Worm (Caenorhabditis elegans) whole organism, early embryonic: ENCODE data around the gene F59A6.13.

Source experiments
- B0310.2 ChIP-seq: sonication (generic microtip); optimal IDR thresholded peaks from 2 replicates; lab custom pipeline; 2016; ENCODE audit warnings: mild to moderate bottlenecking, missing genetic modification characterization, missing compliant biosample characterization
- F13C5.2 ChIP-seq: sonication (generic microtip); optimal IDR thresholded peaks from 2 replicates; lab custom pipeline; 2017; ENCODE audit warnings: mild to moderate bottlenecking, missing genetic modification characterization, inconsistent platforms, missing compliant biosample characterization
- aly-1 ChIP-seq: sonication (generic microtip); optimal IDR thresholded peaks from 2 replicates; lab custom pipeline; 2016; ENCODE audit warnings: missing genetic modification characterization, missing compliant biosample characterization
- ama-1 ChIP-seq: fragments of 150-350 bp; optimal IDR thresholded peaks from 2 replicates; lab custom pipeline; 2014
- ceh-13 ChIP-seq: fragments of 200-800 bp; sonication (Bioruptor generic); optimal IDR thresholded peaks from 2 replicates; lab custom pipeline; 2018; ENCODE audit warnings: mild to moderate bottlenecking, missing genetic modification characterization, missing compliant biosample characterization
- ceh-36 ChIP-seq: sonication (generic microtip); optimal IDR thresholded peaks from 2 replicates; lab custom pipeline; 2016; ENCODE audit warnings: missing genetic modification characterization, inconsistent platforms, missing compliant biosample characterization
- ets-7 ChIP-seq: sonication (generic microtip); optimal IDR thresholded peaks from 2 replicates; lab custom pipeline; 2016; ENCODE audit warnings: missing genotype, missing genetic modification characterization, missing compliant biosample characterization
- flt-1 ChIP-seq: fragments of 200-800 bp; sonication (Bioruptor generic); IDR thresholded peaks from 2 replicates; pipeline ENCODE4 v1.3.6; 2022; ENCODE audit warnings: missing genetic modification characterization, missing compliant biosample characterization
- hmbx-1 ChIP-seq: sonication (generic microtip); optimal IDR thresholded peaks from 2 replicates; lab custom pipeline; 2016; ENCODE audit warnings: mild to moderate bottlenecking, missing genetic modification characterization, missing compliant biosample characterization
- hmg-4 ChIP-seq: fragments of 200-800 bp; sonication (Bioruptor generic); optimal IDR thresholded peaks from 2 replicates; lab custom pipeline; 2018; ENCODE audit warnings: mild to moderate bottlenecking, missing genetic modification characterization, missing compliant biosample characterization
- hnd-1 ChIP-seq: sonication (generic microtip); optimal IDR thresholded peaks from 2 replicates; lab custom pipeline; 2016; ENCODE audit warnings: missing genetic modification characterization, missing compliant biosample characterization
- pes-1 ChIP-seq: fragments of 200-800 bp; sonication (Bioruptor generic); IDR thresholded peaks from 2 replicates; pipeline ENCODE4 v1.3.6; 2022; ENCODE audit warnings: missing genetic modification reagents, missing genetic modification characterization, missing compliant biosample characterization
- scrt-1 ChIP-seq: fragments of 200-800 bp; sonication (Bioruptor generic); IDR thresholded peaks from 2 replicates; pipeline ENCODE4 v1.3.6; 2022; ENCODE audit warnings: missing genetic modification characterization, missing compliant biosample characterization
- sea-1 ChIP-seq: fragments of 200-800 bp; sonication (Bioruptor generic); conservative IDR thresholded peaks from 2 replicates; pipeline ENCODE4 v1.3.6; 2022; ENCODE audit warnings: missing genetic modification characterization, missing compliant biosample characterization
- tbx-11 ChIP-seq: fragments of 200-800 bp; sonication (Bioruptor generic); IDR thresholded peaks from 2 replicates; pipeline ENCODE4 v1.3.6; 2022; ENCODE audit warnings: missing genetic modification characterization, missing compliant biosample characterization
- tbx-37 ChIP-seq: fragments of 200-800 bp; sonication (Bioruptor generic); conservative IDR thresholded peaks from 2 replicates; pipeline ENCODE4 v1.3.6; 2022; ENCODE audit warnings: missing genetic modification reagents, missing genetic modification characterization, missing compliant biosample characterization
- tra-4 ChIP-seq: sonication (generic microtip); optimal IDR thresholded peaks from 2 replicates; lab custom pipeline; 2017; ENCODE audit warnings: missing genetic modification characterization, missing compliant biosample characterization

F59A6.13 gene

DNA sequence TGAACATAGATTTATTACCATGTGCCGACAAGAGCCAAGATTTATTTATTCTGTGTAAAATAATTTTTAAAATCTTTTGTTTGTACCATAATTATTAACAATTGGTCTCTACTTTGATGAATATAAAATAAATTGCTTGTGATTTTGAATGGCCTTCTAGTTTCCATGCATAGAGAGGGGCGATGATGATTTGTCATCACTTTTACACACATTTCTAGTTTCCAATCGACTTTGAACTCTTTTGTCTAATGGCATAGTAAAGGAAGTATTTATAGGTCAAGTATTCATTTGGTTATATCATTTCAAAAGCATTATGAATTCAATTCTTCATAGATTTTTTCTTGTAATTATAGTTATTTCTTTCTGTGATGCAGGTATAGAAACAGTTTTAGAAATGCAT is 18.9 kb upstream of the F59A6.13 start, which contains the start of gene F59A6.10:
Gene F59A6.10, plus strand, starts transcription at position 301 of the 400 bp plus-strand sequence.
- TF ChIP-seq hmg-4 (GFP tag; lab: Kevin White, UChicago): no peak
- TF ChIP-seq ceh-13: no peak
- TF ChIP-seq tra-4 (tag; lab: Kevin White, UChicago): no peak

DNA sequence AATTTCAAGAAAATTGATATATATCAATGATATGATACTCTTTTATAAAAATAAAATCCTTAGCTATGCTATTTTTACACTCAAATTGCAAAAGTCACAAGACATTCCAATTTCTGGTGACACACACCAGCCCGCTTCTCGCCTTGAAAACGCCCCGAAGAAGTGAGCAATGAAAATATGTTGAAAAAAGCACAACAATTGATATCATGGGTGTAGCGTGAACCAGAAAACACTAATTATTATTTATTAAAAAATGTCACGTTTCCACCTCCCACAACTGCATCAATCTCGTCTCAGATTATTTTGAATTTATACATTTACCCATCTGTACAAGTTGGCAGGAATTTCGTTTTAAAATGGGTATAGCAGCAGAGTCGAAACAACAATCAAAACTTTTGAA is 17.8 kb upstream of the F59A6.13 start, which contains the start of gene F59A6.4:
Gene F59A6.4, plus strand, starts transcription at position 301 of the 400 bp plus-strand sequence.
- TF ChIP-seq ceh-36 (tag; lab: Kevin White, UChicago) (no peak), tbx-37 (GFP tag; lab: Robert Waterston, UW) (no peak), ets-7 (tag; lab: Kevin White, UChicago) (no peak), scrt-1 (GFP tag; lab: Robert Waterston, UW) (no peak), ceh-13 (no peak), F13C5.2 (tag; lab: Kevin White, UChicago) (no peak), flt-1 (GFP tag; lab: Robert Waterston, UW) (no peak), pes-1 (GFP tag; lab: Robert Waterston, UW) (no peak), hnd-1 (tag; lab: Kevin White, UChicago) (no peak), ama-1 (lab: Kevin White, UChicago) (no peak), hmg-4 (GFP tag; lab: Kevin White, UChicago) (no peak), tra-4 (tag; lab: Kevin White, UChicago) (no peak), hmbx-1 (tag; lab: Kevin White, UChicago) (no peak), B0310.2 (no peak), aly-1 (tag; lab: Kevin White, UChicago) (no peak), sea-1 (GFP tag; lab: Robert Waterston, UW) (no peak)

DNA sequence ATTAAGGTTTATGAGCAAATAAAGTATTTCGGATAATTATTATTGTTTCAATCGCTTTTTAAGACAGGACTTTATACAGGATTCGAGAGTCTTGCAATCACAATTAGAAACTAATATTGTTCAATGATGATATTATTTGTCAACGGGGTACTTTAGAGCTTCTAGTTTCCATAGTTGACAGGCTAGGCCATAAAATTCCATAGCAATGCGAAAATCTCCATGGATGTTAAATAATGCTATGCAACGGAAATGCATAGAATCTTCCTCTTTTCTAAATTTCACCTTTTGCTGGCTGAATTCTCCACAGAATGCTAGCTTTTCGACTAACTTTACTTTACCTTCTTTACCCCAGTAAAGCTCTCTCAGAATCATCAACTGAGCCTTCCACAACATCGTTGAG is 14.6 kb upstream of the F59A6.13 start, which contains the start of gene F59A6.3:
Gene F59A6.3, plus strand, starts transcription at position 301 of the 400 bp plus-strand sequence.
- TF ChIP-seq tra-4 (tag; lab: Kevin White, UChicago) (no peak), aly-1 (tag; lab: Kevin White, UChicago) (no peak), hmbx-1 (tag; lab: Kevin White, UChicago) (no peak), B0310.2 (no peak), pes-1 (GFP tag; lab: Robert Waterston, UW) (no peak), tbx-11 (no peak), sea-1 (GFP tag; lab: Robert Waterston, UW) (no peak), flt-1 (GFP tag; lab: Robert Waterston, UW) (no peak), ceh-36 (tag; lab: Kevin White, UChicago) (no peak), hmg-4 (GFP tag; lab: Kevin White, UChicago) (no peak), tbx-37 (GFP tag; lab: Robert Waterston, UW) (no peak), hnd-1 (tag; lab: Kevin White, UChicago) (no peak), ama-1 (lab: Kevin White, UChicago) (no peak), F13C5.2 (tag; lab: Kevin White, UChicago) (no peak), scrt-1 (GFP tag; lab: Robert Waterston, UW) (no peak), ets-7 (tag; lab: Kevin White, UChicago) (no peak), ceh-13 (no peak)

ce11 chrII:5011978-5012377 is 10.6 kb upstream of the F59A6.13 start, which contains the start of gene F59A6.12:
TSS of gene F59A6.12 (minus strand) at chrII:5012078.
- no peak for TF ChIP-seq B0310.2
- TF ChIP-seq aly-1 (tag; lab: Kevin White, UChicago): no peak
- no peak for TF ChIP-seq tbx-11
- TF ChIP-seq hnd-1 (tag; lab: Kevin White, UChicago): no peak
- no peak for TF ChIP-seq tra-4 (tag; lab: Kevin White, UChicago)
- TF ChIP-seq ets-7 (tag; lab: Kevin White, UChicago): no peak
- TF ChIP-seq sea-1 (GFP tag; lab: Robert Waterston, UW): no peak

DNA sequence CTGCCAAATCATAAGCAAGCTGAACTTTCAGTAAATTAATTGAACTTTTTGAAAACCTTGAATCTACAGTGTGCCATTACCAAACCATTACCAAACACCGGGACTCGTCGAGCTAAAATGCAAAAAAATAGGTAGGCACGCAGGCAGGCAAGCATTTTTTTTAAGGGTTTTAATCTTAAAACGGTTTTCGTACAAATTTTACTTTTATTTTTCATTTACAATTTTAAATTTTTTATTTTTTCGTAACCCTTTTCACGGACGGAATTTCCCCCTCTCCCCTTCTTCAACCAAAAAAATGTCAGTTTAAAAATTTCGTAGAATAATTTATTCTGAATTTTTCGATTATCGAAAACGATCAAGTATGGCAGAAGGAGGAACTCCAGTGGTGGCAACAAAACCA is 8.2 kb upstream of the F59A6.13 start, which contains the start of gene F59A6.2:
Gene F59A6.2, plus strand, starts transcription at position 301 of the 400 bp plus-strand sequence.
- no peak for TF ChIP-seq hnd-1 (tag; lab: Kevin White, UChicago)
- no peak for TF ChIP-seq tbx-37 (GFP tag; lab: Robert Waterston, UW)
- no peak for TF ChIP-seq tbx-11
- no peak for TF ChIP-seq hmbx-1 (tag; lab: Kevin White, UChicago)
- no peak for TF ChIP-seq ceh-13
- no peak for TF ChIP-seq hmg-4 (GFP tag; lab: Kevin White, UChicago)
- TF ChIP-seq ets-7 (tag; lab: Kevin White, UChicago): no peak
- no peak for TF ChIP-seq flt-1 (GFP tag; lab: Robert Waterston, UW)
- no peak for TF ChIP-seq B0310.2
- no peak for TF ChIP-seq F13C5.2 (tag; lab: Kevin White, UChicago)
- no peak for TF ChIP-seq tra-4 (tag; lab: Kevin White, UChicago)
- no peak for TF ChIP-seq scrt-1 (GFP tag; lab: Robert Waterston, UW)
- no peak for TF ChIP-seq sea-1 (GFP tag; lab: Robert Waterston, UW)
- TF ChIP-seq aly-1 (tag; lab: Kevin White, UChicago): no peak
- TF ChIP-seq ceh-36 (tag; lab: Kevin White, UChicago): no peak
- TF ChIP-seq ama-1 (lab: Kevin White, UChicago): no peak
- TF ChIP-seq pes-1 (GFP tag; lab: Robert Waterston, UW): no peak

ce11 chrII:5016144-5016543 is 6.5 kb upstream of the F59A6.13 start:
- no peak for TF ChIP-seq aly-1 (tag; lab: Kevin White, UChicago)
- no peak for TF ChIP-seq hnd-1 (tag; lab: Kevin White, UChicago)
- no peak for TF ChIP-seq tbx-11
- TF ChIP-seq ceh-13: no peak
- no peak for TF ChIP-seq hmbx-1 (tag; lab: Kevin White, UChicago)
- no peak for TF ChIP-seq sea-1 (GFP tag; lab: Robert Waterston, UW)
- no peak for TF ChIP-seq ama-1 (lab: Kevin White, UChicago)
- no peak for TF ChIP-seq B0310.2
- no peak for TF ChIP-seq ets-7 (tag; lab: Kevin White, UChicago)
- TF ChIP-seq F13C5.2 (tag; lab: Kevin White, UChicago): no peak
- TF ChIP-seq flt-1 (GFP tag; lab: Robert Waterston, UW): no peak
- no peak for TF ChIP-seq tbx-37 (GFP tag; lab: Robert Waterston, UW)
- TF ChIP-seq hmg-4 (GFP tag; lab: Kevin White, UChicago): no peak
- no peak for TF ChIP-seq pes-1 (GFP tag; lab: Robert Waterston, UW)
- TF ChIP-seq scrt-1 (GFP tag; lab: Robert Waterston, UW): no peak
- no peak for TF ChIP-seq tra-4 (tag; lab: Kevin White, UChicago)
